Fruit fly (Drosophila melanogaster) whole organism, adult: ENCODE data around the gene CG32713.
A peak's percentile ranks its signal among the peaks of the same experiment; 100 is the strongest.

Experiments
- CG11617 ChIP-seq: fragments of 200-800 bp; sonication (Bioruptor generic); optimal IDR thresholded peaks from 2 replicates; lab custom pipeline; 2017; ENCODE audit warnings: mild to moderate bottlenecking, missing biosample characterization, missing genetic modification reagents, missing genetic modification characterization
- CG12768 ChIP-seq: fragments of 200-800 bp; sonication (Bioruptor generic); optimal IDR thresholded peaks from 2 replicates; lab custom pipeline; 2017; ENCODE audit warnings: missing biosample characterization, missing genetic modification characterization, mild to moderate bottlenecking, moderate library complexity, missing genetic modification reagents
- CG14711 ChIP-seq: fragments of 200-800 bp; sonication (Bioruptor generic); optimal IDR thresholded peaks from 2 replicates; lab custom pipeline; 2018; ENCODE audit warnings: missing biosample characterization, mild to moderate bottlenecking, missing genetic modification characterization, moderate library complexity
- CG1620 ChIP-seq: fragments of 200-800 bp; sonication (Bioruptor generic); optimal IDR thresholded peaks from 2 replicates; lab custom pipeline; 2016; ENCODE audit warnings: missing biosample characterization, missing genetic modification characterization
- CG33017 ChIP-seq: fragments of 200-800 bp; sonication (Bioruptor generic); optimal IDR thresholded peaks from 2 replicates; lab custom pipeline; 2018; ENCODE audit warnings: missing biosample characterization, mild to moderate bottlenecking, missing genetic modification characterization, moderate library complexity
- CG5204 ChIP-seq: fragments of 200-800 bp; sonication (Bioruptor generic); optimal IDR thresholded peaks from 2 replicates; lab custom pipeline; 2016; ENCODE audit warnings: missing biosample characterization, missing genetic modification characterization
- CG7045 ChIP-seq: fragments of 200-800 bp; sonication (Bioruptor generic); optimal IDR thresholded peaks from 2 replicates; lab custom pipeline; 2017; ENCODE audit warnings: missing biosample characterization, mild to moderate bottlenecking, missing genetic modification characterization
- CG7101 ChIP-seq: fragments of 200-800 bp; sonication (Bioruptor generic); optimal IDR thresholded peaks from 2 replicates; lab custom pipeline; 2018; ENCODE audit warnings: missing biosample characterization, mild to moderate bottlenecking, missing genetic modification characterization, moderate library complexity
- Clk ChIP-seq: fragments of 200-800 bp; sonication (Bioruptor generic); optimal IDR thresholded peaks from 2 replicates; lab custom pipeline; 2017; ENCODE audit warnings: missing biosample characterization, missing genetic modification characterization
- Crg-1 ChIP-seq: fragments of 200-800 bp; sonication (Bioruptor generic); optimal IDR thresholded peaks from 2 replicates; lab custom pipeline; 2016; ENCODE audit warnings: missing biosample characterization, missing genetic modification characterization
- Hr96 ChIP-seq: fragments of 200-800 bp; sonication (Bioruptor generic); optimal IDR thresholded peaks from 2 replicates; lab custom pipeline; 2016; ENCODE audit warnings: missing biosample characterization, missing genetic modification characterization
- Mnt ChIP-seq: fragments of 200-800 bp; sonication (Bioruptor generic); optimal IDR thresholded peaks from 2 replicates; lab custom pipeline; 2016; ENCODE audit warnings: missing biosample characterization, mild to moderate bottlenecking, missing genetic modification characterization
- bab1 ChIP-seq: fragments of 200-800 bp; sonication (Bioruptor generic); optimal IDR thresholded peaks from 3 replicates; lab custom pipeline; 2019; ENCODE audit warnings: missing biosample characterization, mild to moderate bottlenecking, missing genetic modification characterization, moderate library complexity
- cic ChIP-seq: fragments of 200-800 bp; sonication (Bioruptor generic); optimal IDR thresholded peaks from 2 replicates; lab custom pipeline; 2017; ENCODE audit warnings: missing biosample characterization, mild to moderate bottlenecking, missing genetic modification characterization, moderate library complexity
- cnc ChIP-seq, 2 experiments: fragments of >200 bp; optimal IDR thresholded peaks; 2 replicates each; lab custom pipeline; 2017
- kay ChIP-seq: fragments of 200-800 bp; sonication (Bioruptor generic); peaks from one replicate; lab custom pipeline; 2016; ENCODE audit warnings: missing biosample characterization, missing genetic modification characterization, borderline replicate concordance
- ovo ChIP-seq: fragments of 200-800 bp; sonication (Bioruptor generic); optimal IDR thresholded peaks from 2 replicates; lab custom pipeline; 2016; ENCODE audit warnings: missing biosample characterization, missing genetic modification characterization
- pad ChIP-seq: fragments of 200-800 bp; sonication (Bioruptor generic); optimal IDR thresholded peaks from 3 replicates; lab custom pipeline; 2017; ENCODE audit warnings: missing biosample characterization, missing genetic modification characterization, mild to moderate bottlenecking, moderate library complexity, missing genetic modification reagents
- tj ChIP-seq: fragments of 200-800 bp; sonication (Bioruptor generic); optimal IDR thresholded peaks from 3 replicates; lab custom pipeline; 2017; ENCODE audit warnings: missing biosample characterization, mild to moderate bottlenecking, missing genetic modification characterization, moderate library complexity
- toe ChIP-seq: fragments of 200-800 bp; sonication (Bioruptor generic); optimal IDR thresholded peaks from 2 replicates; lab custom pipeline; 2016; ENCODE audit warnings: missing biosample characterization, missing genetic modification characterization

The CG32713 gene

DNA sequence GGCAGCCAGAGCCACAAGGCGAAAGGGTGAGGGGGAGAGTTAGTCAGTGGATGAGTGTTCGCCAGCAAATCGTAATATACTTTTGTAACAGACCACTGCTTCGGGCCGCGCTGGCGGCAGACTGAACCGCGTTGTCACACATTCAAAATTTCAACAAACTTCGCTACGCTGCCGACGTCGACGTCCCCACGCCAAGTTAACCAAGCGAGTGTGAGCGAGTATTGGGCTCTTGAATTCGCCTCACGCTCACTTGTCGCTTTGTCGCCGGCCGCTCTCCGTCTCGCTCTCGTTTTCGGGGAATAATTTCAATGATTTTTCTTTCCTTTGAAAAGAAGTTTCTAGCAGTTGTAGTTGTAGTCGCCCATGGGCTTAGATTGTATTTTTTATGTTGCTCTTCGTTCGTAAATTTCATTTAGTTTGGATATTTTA lies 45.9 kb downstream of the CG32713 start, which contains the start of gene lawc:
TSS of gene lawc (minus strand) at position 127 of the 429 bp plus-strand sequence.
- TF ChIP-seq cnc (optimal IDR thresholded peaks at IDR 0.05; lab: Kevin White, UChicago) = no peak
- peak; percentile 54 for TF ChIP-seq CG14711 (tag; lab: Kevin White, UChicago)
- peak; percentile 63 for TF ChIP-seq CG12768 (GFP tag; lab: Kevin White, UChicago)
- TF ChIP-seq CG11617 (GFP tag; lab: Kevin White, UChicago) = peak; percentile 74
- TF ChIP-seq CG1620 = peak; percentile 56
- TF ChIP-seq CG7045 (GFP tag; lab: Kevin White, UChicago) = peak; percentile 15
- TF ChIP-seq CG33017 (tag; lab: Kevin White, UChicago) = peak; percentile 75
- peak; percentile 71 for TF ChIP-seq Mnt
- no peak for TF ChIP-seq Crg-1 (GFP tag; lab: Kevin White, UChicago)
- TF ChIP-seq cic = peak; percentile 88
- no peak for TF ChIP-seq CG5204 (GFP tag; lab: Kevin White, UChicago)
- peak; percentile 98 for TF ChIP-seq kay (GFP tag; lab: Kevin White, UChicago)
- TF ChIP-seq Clk (GFP tag; lab: Kevin White, UChicago) = peak; percentile 79
- TF ChIP-seq CG7101 (tag; lab: Kevin White, UChicago) = peak; percentile 76
- TF ChIP-seq tj = peak; percentile 78
- peak; percentile 62 for TF ChIP-seq ovo (GFP tag; lab: Kevin White, UChicago)
- TF ChIP-seq Hr96 = peak; percentile 76
- TF ChIP-seq pad (GFP tag; lab: Kevin White, UChicago) = peak; percentile 66
- TF ChIP-seq bab1 = peak; percentile 98
- TF ChIP-seq toe (GFP tag; lab: Kevin White, UChicago) = peak; percentile 36

DNA sequence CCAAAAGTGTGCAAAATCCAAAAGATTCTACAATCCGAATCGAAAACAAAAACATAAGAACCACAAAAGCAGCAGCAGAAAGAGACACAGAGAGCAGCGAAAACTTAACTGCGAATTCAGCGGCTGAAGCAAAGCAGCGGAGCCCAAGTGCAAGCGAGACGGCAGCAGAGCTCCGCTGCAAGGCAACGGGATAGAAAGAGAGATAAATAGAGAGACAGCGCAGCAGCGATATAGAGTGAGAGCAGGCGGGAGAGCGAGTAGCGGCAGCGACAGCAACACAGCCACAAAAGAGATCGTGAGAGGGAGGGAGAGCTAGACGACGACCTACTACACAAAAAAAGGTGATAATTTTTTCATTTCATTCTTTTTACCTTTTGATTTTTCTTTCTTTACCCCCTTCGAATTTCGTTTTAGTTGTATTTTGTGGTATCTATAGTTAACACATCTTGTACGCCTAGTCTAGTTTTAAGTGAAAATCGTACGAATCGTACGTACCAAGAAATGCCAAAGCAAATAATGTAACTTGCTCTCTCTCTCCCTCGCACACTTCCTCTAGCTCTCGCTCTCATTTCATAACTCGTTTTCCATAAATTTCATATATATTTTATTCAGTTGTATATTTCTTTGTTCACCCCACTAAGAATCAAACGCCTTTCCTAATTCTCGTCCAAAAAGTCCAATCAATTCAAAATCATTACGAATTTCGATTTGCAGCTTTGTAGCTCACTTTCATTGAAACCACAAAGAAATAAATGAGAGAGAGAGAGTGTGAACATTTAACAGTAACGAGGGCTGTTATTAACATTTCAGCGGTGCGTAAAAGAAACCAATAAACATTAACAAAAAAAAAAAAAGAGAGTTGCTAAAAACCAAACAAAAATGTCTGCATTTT lies 46.8 kb downstream of the CG32713 start:
- peak; percentile 29 for TF ChIP-seq Hr96
- TF ChIP-seq bab1 = peak; percentile 65
- TF ChIP-seq CG5204 (GFP tag; lab: Kevin White, UChicago) = no peak
- TF ChIP-seq kay (GFP tag; lab: Kevin White, UChicago) = peak; percentile 97
- no peak for TF ChIP-seq Crg-1 (GFP tag; lab: Kevin White, UChicago)

DNA sequence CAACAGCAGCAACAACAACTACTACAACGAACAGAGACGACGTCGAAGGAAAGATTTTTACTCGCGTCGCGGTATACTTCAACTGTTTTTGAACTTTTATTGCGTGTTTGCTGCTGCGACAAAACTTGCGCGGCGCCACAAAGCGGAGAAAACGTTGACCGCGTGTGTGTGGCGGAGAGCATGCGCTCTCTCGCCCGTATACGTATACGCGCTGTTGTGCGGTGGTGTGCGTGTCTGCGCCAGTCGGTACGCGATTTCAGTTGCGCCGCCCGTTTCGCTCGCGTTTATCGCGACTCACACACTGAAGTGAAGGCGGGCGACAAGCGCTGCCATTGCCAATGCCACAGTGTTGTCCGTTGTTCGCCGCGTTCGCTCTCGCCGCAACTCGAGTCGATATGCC lies 47.6 kb downstream of the CG32713 start:
- TF ChIP-seq CG11617 (GFP tag; lab: Kevin White, UChicago) = peak; percentile 84
- TF ChIP-seq CG7045 (GFP tag; lab: Kevin White, UChicago) = peak; percentile 73
- TF ChIP-seq CG14711 (tag; lab: Kevin White, UChicago) = peak; percentile 78
- TF ChIP-seq cnc (optimal IDR thresholded peaks at IDR 0.05; lab: Kevin White, UChicago) = no peak
- peak; percentile 93 for TF ChIP-seq Mnt
- peak; percentile 93 for TF ChIP-seq toe (GFP tag; lab: Kevin White, UChicago)
- peak; percentile 78 for TF ChIP-seq CG5204 (GFP tag; lab: Kevin White, UChicago)
- peak; percentile 40 for TF ChIP-seq Crg-1 (GFP tag; lab: Kevin White, UChicago)
- TF ChIP-seq pad (GFP tag; lab: Kevin White, UChicago) = peak; percentile 85
- peak; percentile 87 for TF ChIP-seq CG7101 (tag; lab: Kevin White, UChicago)
- peak; percentile 70 for TF ChIP-seq CG1620
- TF ChIP-seq kay (GFP tag; lab: Kevin White, UChicago) = peak; percentile 99
- peak; percentile 93 for TF ChIP-seq Clk (GFP tag; lab: Kevin White, UChicago)
- TF ChIP-seq bab1 = peak; percentile 100
- peak; percentile 84 for TF ChIP-seq CG33017 (tag; lab: Kevin White, UChicago)
- peak; percentile 94 for TF ChIP-seq Hr96
- peak; percentile 98 for TF ChIP-seq cic
- TF ChIP-seq ovo (GFP tag; lab: Kevin White, UChicago) = peak; percentile 100
- TF ChIP-seq tj = peak; percentile 93
- peak; percentile 92 for TF ChIP-seq CG12768 (GFP tag; lab: Kevin White, UChicago)

DNA sequence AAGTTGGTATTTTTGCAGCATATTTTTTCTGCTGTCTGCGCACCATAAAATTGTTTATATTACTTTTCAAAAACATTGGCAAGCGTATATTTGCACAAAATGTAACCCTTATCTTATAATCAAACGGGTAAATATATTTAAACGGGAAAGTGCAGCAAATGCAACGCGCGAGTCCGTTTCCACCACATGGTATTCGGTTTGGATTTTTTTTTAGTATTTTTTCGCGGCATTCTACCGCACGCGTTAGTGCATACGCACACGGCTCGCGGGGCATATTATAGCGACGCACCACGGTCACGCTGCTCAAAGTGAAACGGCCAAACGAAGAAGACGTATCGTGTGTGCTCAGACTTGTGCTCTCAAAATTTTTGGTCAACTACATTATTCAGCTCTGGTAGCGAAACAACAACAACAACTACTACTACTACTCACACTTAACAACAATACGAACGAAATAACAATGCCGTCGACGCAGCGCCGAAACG lies 48.4 kb downstream of the CG32713 start, which contains the start of gene Trf2:
TSS of gene Trf2 (plus strand) at position 302 of the 485 bp plus-strand sequence.
- TF ChIP-seq CG14711 (tag; lab: Kevin White, UChicago) = no peak
- TF ChIP-seq Hr96 = no peak
- no peak for TF ChIP-seq cnc (optimal IDR thresholded peaks at IDR 0.05; lab: Kevin White, UChicago)
- no peak for TF ChIP-seq CG33017 (tag; lab: Kevin White, UChicago)
- TF ChIP-seq CG12768 (GFP tag; lab: Kevin White, UChicago) = no peak
- TF ChIP-seq ovo (GFP tag; lab: Kevin White, UChicago) = no peak
- TF ChIP-seq CG7101 (tag; lab: Kevin White, UChicago) = peak; percentile 52
- no peak for TF ChIP-seq CG11617 (GFP tag; lab: Kevin White, UChicago)
- peak; percentile 36 for TF ChIP-seq CG1620
- TF ChIP-seq Mnt = peak; percentile 50
- TF ChIP-seq pad (GFP tag; lab: Kevin White, UChicago) = no peak
- TF ChIP-seq CG5204 (GFP tag; lab: Kevin White, UChicago) = no peak
- peak; percentile 64 for TF ChIP-seq Crg-1 (GFP tag; lab: Kevin White, UChicago)
- TF ChIP-seq toe (GFP tag; lab: Kevin White, UChicago) = no peak
- no peak for TF ChIP-seq tj
- no peak for TF ChIP-seq kay (GFP tag; lab: Kevin White, UChicago)
- TF ChIP-seq bab1 = peak; percentile 46
- no peak for TF ChIP-seq CG7045 (GFP tag; lab: Kevin White, UChicago)
- no peak for TF ChIP-seq Clk (GFP tag; lab: Kevin White, UChicago)
- TF ChIP-seq cic = no peak

DNA sequence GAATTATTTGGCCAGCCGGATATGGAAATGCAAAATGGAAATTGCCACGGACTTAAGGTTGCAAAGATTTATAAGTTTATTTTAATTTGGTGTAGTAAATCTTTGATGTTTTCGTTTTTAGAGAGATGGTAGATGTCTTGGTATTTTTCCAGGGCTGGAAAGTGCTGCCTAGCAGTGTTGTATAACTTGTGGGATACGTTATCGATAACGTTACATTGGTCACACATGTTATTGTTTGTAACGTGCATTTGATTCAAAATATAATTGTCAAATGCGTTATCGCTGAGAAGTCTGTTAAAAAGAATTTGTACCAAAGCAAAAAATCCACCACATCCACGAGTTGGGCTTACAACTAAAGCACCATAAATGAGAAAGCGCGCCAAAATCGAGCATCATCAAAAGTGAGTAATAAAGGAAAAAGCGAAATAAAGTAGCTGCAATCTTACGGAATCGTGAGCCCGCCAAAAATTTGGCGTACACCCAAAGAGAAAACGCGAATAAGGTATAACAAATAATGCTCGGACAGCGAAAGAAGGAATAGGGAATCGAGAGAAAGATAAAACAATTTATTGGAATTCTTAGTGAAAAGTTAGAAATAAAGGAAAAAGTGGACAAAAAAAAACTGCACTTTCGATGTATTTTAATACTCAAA lies 50.2 kb downstream of the CG32713 start, which contains the start of gene PIG-T:
TSS of gene PIG-T (minus strand) at position 140 of the 652 bp plus-strand sequence.
- TF ChIP-seq CG7101 (tag; lab: Kevin White, UChicago) (peak; percentile 59), ovo (GFP tag; lab: Kevin White, UChicago) (no peak), cic (no peak), Hr96 (no peak), cnc (optimal IDR thresholded peaks at IDR 0.05; lab: Kevin White, UChicago) (no peak), toe (GFP tag; lab: Kevin White, UChicago) (no peak), CG1620 (peak; percentile 14), CG7045 (GFP tag; lab: Kevin White, UChicago) (no peak), Mnt (peak; percentile 82), pad (GFP tag; lab: Kevin White, UChicago) (peak; percentile 44), CG11617 (GFP tag; lab: Kevin White, UChicago) (no peak), tj (no peak), Crg-1 (GFP tag; lab: Kevin White, UChicago) (peak; percentile 26), CG5204 (GFP tag; lab: Kevin White, UChicago) (no peak)
